Fruit fly (Drosophila melanogaster) whole organism, embryonic: Measurements from ENCODE around the gene Arl6IP1.
A peak's percentile ranks its signal among the peaks of the same experiment; 100 is the strongest.

Experiments
- Awh ChIP-seq: fragments of 200-800 bp; sonication (Bioruptor generic); IDR thresholded peaks from 2 replicates; pipeline ENCODE4, ENCODE4 v1.3.6; 2022; ENCODE audit warnings: missing biosample characterization, missing genetic modification characterization
- BEAF-32 ChIP-seq: fragments of 200-800 bp; sonication (Bioruptor generic); optimal IDR thresholded peaks from 3 replicates; lab custom pipeline; 2017; ENCODE audit warnings: missing biosample characterization, missing genetic modification characterization, mild to moderate bottlenecking, moderate library complexity, missing genetic modification reagents
- CG12236 ChIP-seq: fragments of 200-800 bp; sonication (Bioruptor generic); optimal IDR thresholded peaks from 2 replicates; lab custom pipeline; 2016; ENCODE audit warnings: missing biosample characterization, missing genetic modification characterization
- CG13424 ChIP-seq: fragments of 200-800 bp; sonication (Bioruptor generic); optimal IDR thresholded peaks from 2 replicates; lab custom pipeline; 2019; ENCODE audit warnings: missing biosample characterization, mild to moderate bottlenecking, missing genetic modification characterization, moderate library complexity
- CG30403 ChIP-seq: fragments of 200-800 bp; sonication (Bioruptor generic); optimal IDR thresholded peaks from 3 replicates; lab custom pipeline; 2016; ENCODE audit warnings: missing biosample characterization, missing genetic modification characterization
- CG3065 ChIP-seq: fragments of 200-800 bp; sonication (Bioruptor generic); optimal IDR thresholded peaks from 2 replicates; lab custom pipeline; 2016; ENCODE audit warnings: missing biosample characterization, missing genetic modification characterization
- CG4360 ChIP-seq: fragments of 200-800 bp; sonication (Bioruptor generic); IDR thresholded peaks from 2 replicates; pipeline ENCODE4 v1.3.6; 2022; ENCODE audit warnings: missing biosample characterization, missing genetic modification characterization
- CG4707 ChIP-seq: fragments of 200-800 bp; sonication (Bioruptor generic); optimal IDR thresholded peaks from 2 replicates; lab custom pipeline; 2018; ENCODE audit warnings: missing biosample characterization, mild to moderate bottlenecking, missing genetic modification characterization, moderate library complexity
- CG6254 ChIP-seq: fragments of 200-800 bp; sonication (Bioruptor generic); optimal IDR thresholded peaks from 3 replicates; lab custom pipeline; 2017; ENCODE audit warnings: mild to moderate bottlenecking, missing biosample characterization, missing genetic modification reagents, missing genetic modification characterization
- CG6272 ChIP-seq: fragments of 200-800 bp; sonication (Bioruptor generic); IDR thresholded peaks from 2 replicates; pipeline ENCODE4 v1.3.6; 2022; ENCODE audit warnings: missing biosample characterization, missing genetic modification characterization
- CG6791 ChIP-seq: fragments of 200-800 bp; sonication (Bioruptor generic); IDR thresholded peaks from 3 replicates; pipeline ENCODE4 v1.3.6; 2022; ENCODE audit warnings: missing biosample characterization, missing genetic modification characterization; ENCODE audit not compliant: partially characterized antibody
- CG7372 ChIP-seq: fragments of 200-800 bp; sonication (Bioruptor generic); IDR thresholded peaks from 2 replicates; pipeline ENCODE4 v1.3.6; 2022; ENCODE audit warnings: missing biosample characterization, missing genetic modification characterization
- Camta ChIP-seq: fragments of 200-800 bp; sonication (Bioruptor generic); optimal IDR thresholded peaks from 2 replicates; lab custom pipeline; 2016; ENCODE audit warnings: missing biosample characterization, missing genetic modification characterization
- Chrac-16 ChIP-seq: fragments of 200-800 bp; sonication (Bioruptor generic); optimal IDR thresholded peaks from 3 replicates; lab custom pipeline; 2016; ENCODE audit warnings: missing biosample characterization, missing genetic modification characterization
- Dbx ChIP-seq: fragments of 200-800 bp; sonication (Bioruptor generic); IDR thresholded peaks from 3 replicates; pipeline ENCODE4 v1.3.6; 2022; ENCODE audit warnings: missing biosample characterization, missing genetic modification characterization
- Dp ChIP-seq: fragments of 200-800 bp; sonication (Bioruptor generic); optimal IDR thresholded peaks from 2 replicates; lab custom pipeline; 2018; ENCODE audit warnings: missing biosample characterization, mild to moderate bottlenecking, missing genetic modification characterization, moderate library complexity
- Dref ChIP-seq: fragments of 200-800 bp; sonication (Bioruptor generic); IDR thresholded peaks from 2 replicates; pipeline ENCODE4 v1.3.6; 2022; ENCODE audit warnings: missing biosample characterization, missing genetic modification characterization
- Ets65A ChIP-seq: fragments of 200-800 bp; sonication (Bioruptor generic); peaks from one replicate; lab custom pipeline; 2016; ENCODE audit warnings: missing biosample characterization, missing genetic modification characterization
- Fer2 ChIP-seq: fragments of 200-800 bp; sonication (Bioruptor generic); optimal IDR thresholded peaks from 2 replicates; lab custom pipeline; 2018; ENCODE audit warnings: missing biosample characterization, mild to moderate bottlenecking, missing genetic modification characterization, moderate library complexity
- Hand ChIP-seq: fragments of 200-800 bp; sonication (Bioruptor generic); optimal IDR thresholded peaks from 2 replicates; lab custom pipeline; 2017; ENCODE audit warnings: mild to moderate bottlenecking, missing biosample characterization, missing genetic modification reagents, missing genetic modification characterization
- Hey ChIP-seq: fragments of 200-800 bp; sonication (Bioruptor generic); optimal IDR thresholded peaks from 3 replicates; lab custom pipeline; 2018; ENCODE audit warnings: missing biosample characterization, mild to moderate bottlenecking, missing genetic modification characterization
- Hmr ChIP-seq: fragments of 200-800 bp; sonication (Bioruptor generic); optimal IDR thresholded peaks from 3 replicates; lab custom pipeline; 2017; ENCODE audit warnings: mild to moderate bottlenecking, missing biosample characterization, missing genetic modification reagents, missing genetic modification characterization
- Hr78 ChIP-seq, 2 experiments: fragments of 200-800 bp in 1 of 2; fragments of >200 bp in 1 of 2; sonication (Bioruptor generic) in 1 of 2; optimal IDR thresholded peaks; 2 replicates each; lab custom pipeline; 2017 to 2019; ENCODE audit warnings: missing biosample characterization in 2 of 2, missing genetic modification characterization in 2 of 2, mild to moderate bottlenecking in 1 of 2, moderate library complexity in 1 of 2
- Lhr ChIP-seq: fragments of 200-800 bp; sonication (Bioruptor generic); optimal IDR thresholded peaks from 3 replicates; lab custom pipeline; 2017; ENCODE audit warnings: mild to moderate bottlenecking, missing biosample characterization, missing genetic modification reagents, missing genetic modification characterization
- Med ChIP-seq: fragments of 200-800 bp; sonication (Bioruptor generic); peaks from one replicate; lab custom pipeline; 2016; ENCODE audit warnings: missing biosample characterization, missing genetic modification characterization, mild to moderate bottlenecking, inconsistent platforms, moderate library complexity
- Mrtf ChIP-seq: fragments of 200-800 bp; sonication (Bioruptor generic); IDR thresholded peaks from 3 replicates; pipeline ENCODE4 v1.3.6; 2022; ENCODE audit warnings: missing biosample characterization, missing genetic modification characterization
- Nf-YC ChIP-seq: fragments of 200-800 bp; optimal IDR thresholded peaks from 3 replicates; lab custom pipeline; 2019; ENCODE audit warnings: missing biosample characterization, mild to moderate bottlenecking, missing genetic modification characterization, moderate library complexity
- Rfx ChIP-seq: fragments of 200-800 bp; sonication (Bioruptor generic); IDR thresholded peaks from 2 replicates; pipeline ENCODE4 v1.3.6; 2022; ENCODE audit warnings: missing biosample characterization, missing genetic modification characterization
- Sry-β ChIP-seq: fragments of 200-800 bp; sonication (Bioruptor generic); optimal IDR thresholded peaks from 2 replicates; lab custom pipeline; 2018; ENCODE audit warnings: missing biosample characterization, mild to moderate bottlenecking, missing genetic modification characterization, moderate library complexity
- Sry-δ ChIP-seq: fragments of 200-800 bp; sonication (Bioruptor generic); optimal IDR thresholded peaks from 2 replicates; lab custom pipeline; 2016; ENCODE audit warnings: missing biosample characterization, missing genetic modification characterization
- Trl ChIP-seq, 3 experiments: fragments of >200 bp in 2 of 3; fragments of 200-800 bp in 1 of 3; sonication (Bioruptor generic) in 1 of 3; optimal IDR thresholded peaks; 2 replicates in 1 of 3; 3 replicates in 2 of 3; lab custom pipeline; 2016 to 2017; ENCODE audit warnings: missing biosample characterization in 1 of 3, missing genetic modification characterization in 1 of 3
- al ChIP-seq: fragments of 200-800 bp; sonication (Bioruptor generic); IDR thresholded peaks from 2 replicates; pipeline ENCODE4 v1.3.6; 2022; ENCODE audit warnings: missing biosample characterization, missing genetic modification characterization
- cwo ChIP-seq: fragments of 200-800 bp; sonication (Bioruptor generic); optimal IDR thresholded peaks from 3 replicates; lab custom pipeline; 2017; ENCODE audit warnings: missing biosample characterization, missing genetic modification characterization, mild to moderate bottlenecking, moderate library complexity, missing genetic modification reagents
- disco-r ChIP-seq: fragments of 200-800 bp; sonication (Bioruptor generic); optimal IDR thresholded peaks from 2 replicates; lab custom pipeline; 2016; ENCODE audit warnings: missing biosample characterization, missing genetic modification characterization
- gcm ChIP-seq: fragments of 200-800 bp; sonication (Bioruptor generic); optimal IDR thresholded peaks from 2 replicates; lab custom pipeline; 2019; ENCODE audit warnings: missing biosample characterization, mild to moderate bottlenecking, missing genetic modification characterization, moderate library complexity
- gt ChIP-seq: fragments of 200-800 bp; sonication (Bioruptor generic); IDR thresholded peaks from 2 replicates; pipeline ENCODE4 v1.3.6; 2022; ENCODE audit warnings: missing biosample characterization, missing genetic modification characterization
- hbn ChIP-seq: fragments of 200-800 bp; sonication (Bioruptor generic); IDR thresholded peaks from 2 replicates; pipeline ENCODE4 v1.3.6; 2022; ENCODE audit warnings: missing biosample characterization, missing genetic modification characterization; ENCODE audit not compliant: partially characterized antibody
- ind ChIP-seq: fragments of 200-800 bp; sonication (Bioruptor generic); optimal IDR thresholded peaks from 3 replicates; lab custom pipeline; 2016; ENCODE audit warnings: missing biosample characterization, missing genetic modification characterization
- ken ChIP-seq: fragments of 200-800 bp; sonication (Bioruptor generic); IDR thresholded peaks from 3 replicates; pipeline ENCODE4 v1.3.6; 2022; ENCODE audit warnings: missing biosample characterization, missing genetic modification characterization
- mirr ChIP-seq: fragments of 200-800 bp; sonication (Bioruptor generic); optimal IDR thresholded peaks from 3 replicates; lab custom pipeline; 2018; ENCODE audit warnings: missing biosample characterization, mild to moderate bottlenecking, missing genetic modification characterization
- mld ChIP-seq: fragments of 200-800 bp; sonication (Bioruptor generic); IDR thresholded peaks from 3 replicates; pipeline ENCODE4 v1.3.6; 2022; ENCODE audit warnings: missing biosample characterization, missing genetic modification characterization; ENCODE audit not compliant: partially characterized antibody
- repo ChIP-seq: fragments of 200-800 bp; sonication (Bioruptor generic); optimal IDR thresholded peaks from 2 replicates; lab custom pipeline; 2016; ENCODE audit warnings: missing biosample characterization, missing genetic modification characterization
- salm ChIP-seq: fragments of 200-800 bp; sonication (Bioruptor generic); optimal IDR thresholded peaks from 2 replicates; lab custom pipeline; 2018; ENCODE audit warnings: missing biosample characterization, mild to moderate bottlenecking, missing genetic modification characterization
- tap ChIP-seq: fragments of 200-800 bp; optimal IDR thresholded peaks from 3 replicates; lab custom pipeline; 2019; ENCODE audit warnings: missing biosample characterization, mild to moderate bottlenecking, missing genetic modification characterization, moderate library complexity
- tgo ChIP-seq: fragments of 200-800 bp; sonication (Bioruptor generic); IDR thresholded peaks from 3 replicates; pipeline ENCODE4 v1.3.6; 2022; ENCODE audit warnings: missing biosample characterization, missing genetic modification characterization
- trem ChIP-seq: fragments of 200-800 bp; optimal IDR thresholded peaks from 3 replicates; lab custom pipeline; 2019; ENCODE audit warnings: missing biosample characterization, mild to moderate bottlenecking, missing genetic modification characterization, moderate library complexity
- twi ChIP-seq: fragments of 200-800 bp; optimal IDR thresholded peaks from 2 replicates; lab custom pipeline; 2019; ENCODE audit warnings: missing biosample characterization, mild to moderate bottlenecking, missing genetic modification characterization, moderate library complexity
- zf30C ChIP-seq: fragments of 200-800 bp; sonication (Bioruptor generic); optimal IDR thresholded peaks from 3 replicates; lab custom pipeline; 2018; ENCODE audit warnings: missing biosample characterization, mild to moderate bottlenecking, missing genetic modification characterization
- zfh2 ChIP-seq: fragments of 200-800 bp; sonication (Bioruptor generic); optimal IDR thresholded peaks from 2 replicates; lab custom pipeline; 2016; ENCODE audit warnings: missing biosample characterization, missing genetic modification characterization

Arl6IP1 gene

DNA sequence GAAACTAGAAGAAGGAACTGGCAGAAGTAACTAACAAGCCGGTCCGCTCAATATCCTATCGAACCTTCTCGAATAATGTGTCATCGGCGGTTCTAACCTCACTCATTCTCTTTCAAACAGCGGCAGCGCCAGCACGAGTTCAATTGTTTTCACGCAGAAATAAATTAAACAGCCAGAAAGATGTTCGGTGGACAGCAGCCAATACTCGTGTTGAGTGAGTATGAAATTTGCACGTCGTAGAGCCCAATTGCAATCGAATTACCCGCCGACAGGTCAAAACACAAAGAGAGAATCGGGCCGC, 4.3 kb downstream of the Arl6IP1 start (continued):
- TF ChIP-seq CG7372 (GFP tag; lab: Robert Waterston, UW): no peak
- TF ChIP-seq salm (tag; lab: Kevin White, UChicago): no peak
- TF ChIP-seq mirr: peak; percentile 2
- no peak for TF ChIP-seq tap (tag; lab: Kevin White, UChicago)
- peak; percentile 51 for TF ChIP-seq BEAF-32
- peak in 1 of 2 experiments; percentile 24 for TF ChIP-seq Trl (optimal IDR thresholded peaks at IDR 0.05; lab: Kevin White, UChicago)
- no peak for TF ChIP-seq Trl (GFP tag; optimal IDR thresholded peaks at IDR 0.05; lab: Kevin White, UChicago)
- no peak for TF ChIP-seq ind
- no peak for TF ChIP-seq gt (GFP tag; lab: Robert Waterston, UW)
- no peak for TF ChIP-seq trem (tag; lab: Kevin White, UChicago)
- TF ChIP-seq tgo: no peak
- no peak for TF ChIP-seq disco-r (GFP tag; lab: Kevin White, UChicago)
- no peak for TF ChIP-seq CG4707 (GFP tag; lab: Kevin White, UChicago)
- no peak for TF ChIP-seq al
- 0 out of 3 replicates have a peak, but pooled peaks have one; percentile 12 for TF ChIP-seq mld (GFP tag; lab: Robert Waterston, UW)
- peak; percentile 36 for TF ChIP-seq Sry-δ (GFP tag; lab: Kevin White, UChicago)
- TF ChIP-seq CG6254 (GFP tag; lab: Kevin White, UChicago): no peak
- TF ChIP-seq CG6272 (GFP tag; lab: Robert Waterston, UW): no peak

DNA sequence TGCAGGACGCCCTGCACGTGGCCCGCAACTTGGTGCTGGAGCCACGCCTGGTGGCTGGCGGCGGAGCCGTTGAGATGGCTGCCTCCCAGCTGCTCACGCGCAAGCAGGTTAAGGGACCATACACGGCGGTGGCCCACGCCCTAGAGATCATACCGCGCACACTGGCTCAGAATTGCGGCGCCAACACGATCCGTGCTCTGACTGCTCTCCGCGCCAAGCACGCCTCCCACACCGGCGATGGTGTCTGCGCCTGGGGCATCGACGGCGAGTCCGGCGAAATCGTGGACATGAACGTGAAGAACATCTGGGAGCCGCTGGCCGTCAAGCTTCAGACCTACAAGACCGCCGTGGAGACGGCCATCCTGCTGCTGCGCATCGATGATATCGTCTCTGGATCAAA, 5.9 kb downstream of the Arl6IP1 start:
- TF ChIP-seq Med (GFP tag; lab: Kevin White, UChicago) (peak; percentile 66), Awh (no peak), hbn (GFP tag; lab: Robert Waterston, UW) (0 out of 2 replicates have a peak, but pooled peaks have one; percentile 0), Chrac-16 (GFP tag; lab: Kevin White, UChicago) (no peak), CG6791 (0 out of 3 replicates have a peak, but pooled peaks have one; percentile 30), Rfx (GFP tag; lab: Robert Waterston, UW) (0 out of 2 replicates have a peak, but pooled peaks have one; percentile 9), Ets65A (GFP tag; lab: Kevin White, UChicago) (peak; percentile 63), Dbx (GFP tag; lab: Robert Waterston, UW) (peak; percentile 34; the same call in 1 of the 3 replicates), Hand (GFP tag; lab: Kevin White, UChicago) (no peak), Mrtf (GFP tag; lab: Robert Waterston, UW) (no peak), CG12236 (GFP tag; lab: Kevin White, UChicago) (no peak)

DNA sequence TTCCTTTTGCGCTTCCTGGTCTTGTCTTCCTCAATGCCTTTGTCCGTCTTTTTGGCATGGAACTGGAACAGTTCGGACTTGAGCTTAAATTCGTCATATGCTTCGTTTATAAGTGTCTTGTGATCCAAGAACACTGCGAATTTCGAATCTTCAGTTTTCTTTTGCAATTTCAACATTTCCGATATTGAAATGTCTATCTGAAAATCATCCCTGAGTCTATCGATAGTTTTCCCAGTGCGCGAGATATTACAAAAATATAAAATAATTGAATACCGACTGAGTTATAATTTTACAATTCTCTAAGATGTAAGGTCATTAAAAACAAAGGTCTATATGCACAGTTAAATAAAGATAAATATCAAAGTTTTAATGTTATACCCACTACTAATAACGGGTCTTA, 7.5 kb downstream of the Arl6IP1 start, which contains the start of gene Mettl4:
TSS of gene Mettl4 (minus strand) at position 208 of the 400 bp plus-strand sequence.
- no peak for TF ChIP-seq Hmr
- TF ChIP-seq gcm (GFP tag; lab: Kevin White, UChicago): no peak
- TF ChIP-seq zfh2: no peak
- no peak for TF ChIP-seq cwo (GFP tag; lab: Kevin White, UChicago)
- TF ChIP-seq twi (tag; lab: Kevin White, UChicago): no peak
- TF ChIP-seq CG13424 (tag; lab: Kevin White, UChicago): no peak
- TF ChIP-seq Rfx (GFP tag; lab: Robert Waterston, UW): no peak
- no peak for TF ChIP-seq Sry-β (GFP tag; lab: Kevin White, UChicago)
- TF ChIP-seq Dref (GFP tag; lab: Robert Waterston, UW): peak; percentile 83
- TF ChIP-seq ken (GFP tag; lab: Robert Waterston, UW): no peak
- no peak for TF ChIP-seq Camta (GFP tag; lab: Kevin White, UChicago)
- TF ChIP-seq trem (tag; lab: Kevin White, UChicago): peak; percentile 16
- TF ChIP-seq zf30C: no peak
- no peak for TF ChIP-seq Hey (tag; lab: Kevin White, UChicago)
- no peak for TF ChIP-seq Nf-YC (tag; lab: Kevin White, UChicago)
- no peak for TF ChIP-seq CG30403 (GFP tag; lab: Kevin White, UChicago)
- no peak for TF ChIP-seq Fer2 (tag; lab: Kevin White, UChicago)
- no peak for TF ChIP-seq repo (GFP tag; lab: Kevin White, UChicago)
- TF ChIP-seq Hr78 (GFP tag; optimal IDR thresholded peaks at IDR 0.05; lab: Kevin White, UChicago): no peak
- no peak for TF ChIP-seq CG4360
- no peak for TF ChIP-seq CG3065 (GFP tag; lab: Kevin White, UChicago)
- no peak for TF ChIP-seq Lhr (GFP tag; lab: Kevin White, UChicago)
- peak; percentile 86 for TF ChIP-seq Dp (GFP tag; lab: Kevin White, UChicago)
